Fruit fly (Drosophila melanogaster): ENCODE measurements around the gene CG34043.
A peak's percentile ranks its signal among the peaks of the same experiment; 100 is the strongest.

The CG34043 gene

DNA sequence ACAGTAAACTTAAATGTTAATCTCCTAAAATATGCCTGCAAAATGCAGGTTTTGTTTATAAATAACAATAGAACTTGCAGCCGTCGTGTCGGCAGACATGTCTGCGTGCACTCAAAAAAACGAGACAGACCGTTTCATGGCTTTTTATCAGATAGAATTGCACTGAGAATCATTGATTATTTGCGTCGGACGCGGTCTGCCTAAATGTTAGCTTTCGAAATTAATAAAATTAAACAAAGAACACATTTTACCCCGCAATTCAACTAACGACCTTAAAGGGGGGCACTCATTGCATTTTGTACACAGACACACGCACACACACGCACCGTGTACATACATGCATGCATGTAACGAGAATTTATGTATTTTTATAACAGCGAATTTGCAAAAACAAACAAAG, 3.8 kb downstream of the CG34043 start (continued):
- TF ChIP-seq H2.0 (GFP tag; IDR thresholded peaks at IDR 0.05), result peak; percentile 23; the same call in 1 of the 2 replicates
- TF ChIP-seq CG34422 (GFP tag; IDR thresholded peaks at IDR 0.05), result peak; percentile 46; the same call in 1 of the 3 replicates
- no peak for TF ChIP-seq her (GFP tag; optimal IDR thresholded peaks at IDR 0.05)
- no peak for TF ChIP-seq Meics (GFP tag; optimal IDR thresholded peaks at IDR 0.05)
- peak; percentile 30; the same call in 1 of the 3 replicates for TF ChIP-seq CG17361 (GFP tag; IDR thresholded peaks at IDR 0.05)
- 0 out of 2 replicates have a peak, but pooled peaks have one; percentile 8 for TF ChIP-seq dati (GFP tag; IDR thresholded peaks at IDR 0.05)
- no peak for TF ChIP-seq Gsc (GFP tag; IDR thresholded peaks at IDR 0.05)
- TF ChIP-seq CG5953 (GFP tag; IDR thresholded peaks at IDR 0.05), result no peak
- TF ChIP-seq dimm (GFP tag; IDR thresholded peaks at IDR 0.05), result no peak
- TF ChIP-seq CG42726 (GFP tag; IDR thresholded peaks at IDR 0.05; ENCODE audit: partially characterized antibody), result no peak
- peak; percentile 11 for TF ChIP-seq CG7987 (GFP tag; optimal IDR thresholded peaks at IDR 0.05)
- TF ChIP-seq az2 (GFP tag; optimal IDR thresholded peaks at IDR 0.05), result peak; percentile 32
- no peak for TF ChIP-seq ap (GFP tag; IDR thresholded peaks at IDR 0.05)
- TF ChIP-seq CG30403 (GFP tag; optimal IDR thresholded peaks at IDR 0.05), result peak; percentile 31
- TF ChIP-seq CG4617 (GFP tag; optimal IDR thresholded peaks at IDR 0.05; ENCODE audit: borderline replicate concordance), result peak; percentile 0
- TF ChIP-seq pan (optimal IDR thresholded peaks at IDR 0.05), result no peak
- TF ChIP-seq pan (GFP tag; optimal IDR thresholded peaks at IDR 0.05 in 1 of 2, IDR thresholded peaks at IDR 0.05 in 1 of 2), result peak in 1 of 2 experiments; percentile 27
- TF ChIP-seq CG16863 (GFP tag; optimal IDR thresholded peaks at IDR 0.05), result peak; percentile 15
- peak; percentile 11; the same call in 1 of the 2 replicates for TF ChIP-seq peb (GFP tag; IDR thresholded peaks at IDR 0.05)
- no peak for TF ChIP-seq CG8924 (tag; optimal IDR thresholded peaks at IDR 0.05)
- TF ChIP-seq sna (GFP tag; IDR thresholded peaks at IDR 0.05; ENCODE audit: partially characterized antibody), result no peak
- TF ChIP-seq vvl (GFP tag; IDR thresholded peaks at IDR 0.05), result no peak
- TF ChIP-seq CG18262 (tag; optimal IDR thresholded peaks at IDR 0.05), result peak; percentile 20
- TF ChIP-seq sima (GFP tag; optimal IDR thresholded peaks at IDR 0.05), result peak; percentile 12
- TF ChIP-seq row (GFP tag; IDR thresholded peaks at IDR 0.05), result peak; percentile 37; the same call in 1 of the 3 replicates
- no peak for TF ChIP-seq bigmax (GFP tag; optimal IDR thresholded peaks at IDR 0.05)
- 0 out of 3 replicates have a peak, but pooled peaks have one; percentile 43 for TF ChIP-seq CG11093 (GFP tag; IDR thresholded peaks at IDR 0.05)
- no peak for TF ChIP-seq D19A (tag; optimal IDR thresholded peaks at IDR 0.05)
- TF ChIP-seq Antp (GFP tag; optimal IDR thresholded peaks at IDR 0.05), result peak; percentile 24
- peak; percentile 10 for TF ChIP-seq shn (GFP tag; optimal IDR thresholded peaks at IDR 0.05)
- TF ChIP-seq CG9876 (GFP tag; optimal IDR thresholded peaks at IDR 0.05), result no peak
- TF ChIP-seq CG4820 (GFP tag; optimal IDR thresholded peaks at IDR 0.05), result peak; percentile 25
- TF ChIP-seq Ptx1 (GFP tag; IDR thresholded peaks at IDR 0.05), result peak; percentile 40; the same call in 1 of the 2 replicates
- peak; percentile 43; the same call in 1 of the 2 replicates for TF ChIP-seq sim (GFP tag; IDR thresholded peaks at IDR 0.05)
- peak; percentile 9 to 22 for TF ChIP-seq bsh (GFP tag; optimal IDR thresholded peaks at IDR 0.05)
- peak; percentile 53 for TF ChIP-seq Ets65A (GFP tag)
- no peak for TF ChIP-seq CG8281 (tag; optimal IDR thresholded peaks at IDR 0.05)
- no peak for TF ChIP-seq lov (optimal IDR thresholded peaks at IDR 0.05)
- 0 out of 3 replicates have a peak, but pooled peaks have one; percentile 21 for TF ChIP-seq lov (GFP tag; IDR thresholded peaks at IDR 0.05)
- TF ChIP-seq p53 (GFP tag; optimal IDR thresholded peaks at IDR 0.05), result peak; percentile 11
- no peak for TF ChIP-seq CG12071 (GFP tag; optimal IDR thresholded peaks at IDR 0.05)
- TF ChIP-seq CG11456 (GFP tag; IDR thresholded peaks at IDR 0.05), result no peak
- no peak for TF ChIP-seq CG12104 (GFP tag; optimal IDR thresholded peaks at IDR 0.05)
- no peak for TF ChIP-seq Trl (optimal IDR thresholded peaks at IDR 0.05)
- TF ChIP-seq Trl (GFP tag; optimal IDR thresholded peaks at IDR 0.05), result peak; percentile 20
- peak; percentile 41; the same call in 1 of the 2 replicates for TF ChIP-seq CG14441 (GFP tag; IDR thresholded peaks at IDR 0.05)
- peak; percentile 36 for TF ChIP-seq CG1647 (GFP tag; optimal IDR thresholded peaks at IDR 0.05)
- TF ChIP-seq Lhr (GFP tag; optimal IDR thresholded peaks at IDR 0.05), result no peak
- TF ChIP-seq hkb (optimal IDR thresholded peaks at IDR 0.05), result no peak
- no peak for TF ChIP-seq hkb (GFP tag; IDR thresholded peaks at IDR 0.05)
- TF ChIP-seq caup (GFP tag; optimal IDR thresholded peaks at IDR 0.05; ENCODE audit: severe bottlenecking), result no peak
- no peak for TF ChIP-seq vfl (GFP tag; optimal IDR thresholded peaks at IDR 0.05)
- TF ChIP-seq wek (GFP tag; optimal IDR thresholded peaks at IDR 0.05), result no peak
